Worm (Caenorhabditis elegans): ENCODE data around the gene col-9.

The col-9 gene

DNA sequence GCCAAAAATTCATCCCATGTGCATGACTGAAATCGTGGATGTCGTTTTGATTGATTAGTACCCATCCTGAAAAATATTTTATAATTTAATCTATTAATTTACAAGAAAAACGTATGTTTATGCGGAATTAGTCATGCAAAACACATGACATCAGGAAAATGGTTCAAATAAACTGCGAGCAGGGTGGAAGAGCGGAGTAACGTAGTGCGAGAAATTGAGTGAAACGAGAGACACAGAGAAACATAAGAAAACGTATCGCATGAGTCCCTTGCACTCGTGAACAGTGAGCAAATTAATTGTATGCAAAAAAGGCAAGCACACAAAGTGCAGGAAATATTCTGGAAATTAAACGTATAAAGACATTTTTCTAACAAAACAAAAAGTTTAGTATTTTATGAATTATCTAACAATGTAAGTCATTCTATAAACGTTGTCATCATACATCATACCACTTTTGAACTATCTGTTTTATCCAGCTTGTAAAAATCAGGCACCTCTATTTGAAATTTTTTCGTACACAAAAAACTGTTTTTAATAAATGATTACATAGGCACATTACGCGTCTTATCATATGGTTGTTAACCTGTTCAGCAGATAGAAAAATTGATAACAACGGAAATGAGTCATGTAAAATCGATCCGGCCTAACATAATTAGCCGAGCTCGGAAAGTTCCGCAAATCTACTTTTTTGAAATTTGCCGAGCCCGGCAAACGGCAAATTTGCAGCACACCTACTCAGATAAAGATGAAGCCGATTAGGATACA is 6.3 kb downstream of the col-9 start, which contains the start of gene F54B11.5:
Gene F54B11.5 (minus strand): TSS at position 66 of the 765 bp plus-strand sequence.
- TF ChIP-seq bed-1 (GFP tag; IDR thresholded peaks at IDR 0.05) (no peak), F23B12.7 (tag; optimal IDR thresholded peaks at IDR 0.05; ENCODE audit: insufficient read depth) (no peak), zfh-2 (GFP tag; conservative IDR thresholded peaks at IDR 0.05) (no peak), nfya-2 (GFP tag; IDR thresholded peaks at IDR 0.05) (no peak), nhr-80 (tag; optimal IDR thresholded peaks at IDR 0.05) (peak; percentile 25), F37B4.10 (GFP tag; IDR thresholded peaks at IDR 0.05) (no peak), zim-3 (tag; optimal IDR thresholded peaks at IDR 0.05) (no peak), lin-40 (tag; optimal IDR thresholded peaks at IDR 0.05) (peak; percentile 9), lag-1 (GFP tag; IDR thresholded peaks at IDR 0.05) (no peak), attf-3 (GFP tag; conservative IDR thresholded peaks at IDR 0.05) (peak; percentile 89), attf-5 (GFP tag; optimal IDR thresholded peaks at IDR 0.05) (peak; percentile 57), lin-35 (GFP tag; optimal IDR thresholded peaks at IDR 0.05) (peak in 1 of 3 experiments; percentile 37), hmg-1.2 (GFP tag; IDR thresholded peaks at IDR 0.05) (peak; percentile 61; the same call in 1 of the 2 replicates), Y56A3A.18 (GFP tag; IDR thresholded peaks at IDR 0.05) (no peak)

ce11 chrX:13598021-13598499 is 8.2 kb downstream of the col-9 start, which contains the start of gene bra-1:
Gene bra-1, plus strand, starts transcription at chrX:13598449.
- TF ChIP-seq nhr-90 (tag; optimal IDR thresholded peaks at IDR 0.05) = no peak
- no peak for TF ChIP-seq B0035.1 (tag; optimal IDR thresholded peaks at IDR 0.05)
- no peak for TF ChIP-seq snpc-3.4 (tag; optimal IDR thresholded peaks at IDR 0.05)
- TF ChIP-seq nhr-27 (tag; optimal IDR thresholded peaks at IDR 0.05) = no peak
- TF ChIP-seq attf-5 (GFP tag; optimal IDR thresholded peaks at IDR 0.05) = peak; percentile 35
- TF ChIP-seq snpc-1.1 (tag; optimal IDR thresholded peaks at IDR 0.05; ENCODE audit: insufficient read depth) = no peak
- no peak for TF ChIP-seq ceh-79 (tag; optimal IDR thresholded peaks at IDR 0.05)
- TF ChIP-seq lag-1 (GFP tag; IDR thresholded peaks at IDR 0.05) = no peak
- peak; percentile 6 for TF ChIP-seq K12H6.12 (tag; optimal IDR thresholded peaks at IDR 0.05)
- no peak for TF ChIP-seq xnd-1 (tag; optimal IDR thresholded peaks at IDR 0.05)
- no peak for TF ChIP-seq B0261.1 (tag; optimal IDR thresholded peaks at IDR 0.05)
- TF ChIP-seq zfh-2 (GFP tag; conservative IDR thresholded peaks at IDR 0.05) = peak; percentile 40; the same call in 1 of the 2 replicates
- no peak for TF ChIP-seq ceh-58 (GFP tag; IDR thresholded peaks at IDR 0.05)
- TF ChIP-seq ceh-40 (GFP tag; IDR thresholded peaks at IDR 0.05) = 0 out of 2 replicates have a peak, but pooled peaks have one; percentile 19
- TF ChIP-seq attf-3 (GFP tag; conservative IDR thresholded peaks at IDR 0.05) = peak; percentile 89
- TF ChIP-seq B0019.2 (GFP tag; conservative IDR thresholded peaks at IDR 0.05) = no peak
- no peak for TF ChIP-seq nfya-2 (GFP tag; IDR thresholded peaks at IDR 0.05)
- peak; percentile 54 for TF ChIP-seq nhr-80 (tag; optimal IDR thresholded peaks at IDR 0.05)
- peak in 1 of 3 experiments; percentile 40 for TF ChIP-seq lin-35 (GFP tag; optimal IDR thresholded peaks at IDR 0.05)
- TF ChIP-seq ztf-6 (GFP tag; IDR thresholded peaks at IDR 0.05) = no peak
- TF ChIP-seq dox-1 (GFP tag; IDR thresholded peaks at IDR 0.05) = peak; percentile 50; the same call in 1 of the 2 replicates

- TF ChIP-seq lin-54 (GFP tag; optimal IDR thresholded peaks at IDR 0.05) (no peak), ceh-79 (tag; optimal IDR thresholded peaks at IDR 0.05) (no peak), ccch-3 (GFP tag; optimal IDR thresholded peaks at IDR 0.05) (no peak), rcor-1 (GFP tag; IDR thresholded peaks at IDR 0.05) (no peak), lin-26 (GFP tag; IDR thresholded peaks at IDR 0.05) (no peak), efl-1 (GFP tag; optimal IDR thresholded peaks at IDR 0.05) (no peak), let-526 (GFP tag; IDR thresholded peaks at IDR 0.05) (no peak), Y79H2A.3 (GFP tag; conservative IDR thresholded peaks at IDR 0.05) (no peak), egl-44 (GFP tag; IDR thresholded peaks at IDR 0.05) (no peak), ekl-4 (GFP tag; IDR thresholded peaks at IDR 0.05) (no peak), rec-8 (tag; optimal IDR thresholded peaks at IDR 0.05) (no peak), K12H6.12 (tag; optimal IDR thresholded peaks at IDR 0.05) (no peak), F37B4.10 (GFP tag; IDR thresholded peaks at IDR 0.05) (no peak), dpl-1 (GFP tag; optimal IDR thresholded peaks at IDR 0.05) (no peak), sptf-2 (GFP tag; optimal IDR thresholded peaks at IDR 0.05) (no peak), attf-5 (GFP tag; optimal IDR thresholded peaks at IDR 0.05) (no peak), D2030.7 (GFP tag; IDR thresholded peaks at IDR 0.05) (no peak), Y53G8AR.9 (GFP tag; conservative IDR thresholded peaks at IDR 0.05) (no peak)
These were observed 10.3 kb downstream of the col-9 start, which contains the start of gene F54B11.7 for ce11 chrX:13600136-13600535. Gene F54B11.7, plus strand, starts transcription at chrX:13600436.

Data from whole organism, young adult.